Worm (Caenorhabditis elegans) whole organism, mixed stage, embryonic: ENCODE measurements around the gene C41H7.2.

Experiments used
- ces-1 ChIP-seq: fragments of 150-350 bp; optimal IDR thresholded peaks from 2 replicates; lab custom pipeline; 2014; ENCODE audit warnings: missing biosample characterization, missing genetic modification reagents, missing genetic modification characterization
- flh-1 ChIP-seq: fragments of 200-800 bp; sonication (Bioruptor generic); optimal IDR thresholded peaks from 2 replicates; lab custom pipeline; 2018; ENCODE audit warnings: mild to moderate bottlenecking, missing genetic modification characterization, moderate library complexity, missing compliant biosample characterization
- nhr-2 ChIP-seq: fragments of 150-350 bp; optimal IDR thresholded peaks from 2 replicates; lab custom pipeline; 2014; ENCODE audit warnings: missing biosample characterization, missing genetic modification characterization
- nhr-76 ChIP-seq: sonication (generic microtip); optimal IDR thresholded peaks from 2 replicates; lab custom pipeline; 2017; ENCODE audit warnings: missing biosample characterization, missing genetic modification characterization
- sptf-1 ChIP-seq: sonication (generic microtip); optimal IDR thresholded peaks from 2 replicates; lab custom pipeline; 2017; ENCODE audit warnings: mild to moderate bottlenecking, missing genetic modification characterization, moderate library complexity, missing compliant biosample characterization
- unc-62 ChIP-seq: fragments of 150-350 bp; optimal IDR thresholded peaks from 2 replicates; lab custom pipeline; 2014; ENCODE audit warnings: missing biosample characterization, missing genetic modification reagents, missing genetic modification characterization

ce11 chrII:3064631-3065030 is 50.0 kb downstream of the C41H7.2 start:
- TF ChIP-seq nhr-2 (no peak), ces-1 (no peak), flh-1 (GFP tag; lab: Kevin White, UChicago) (no peak), unc-62 (GFP tag; lab: Kevin White, UChicago) (no peak), sptf-1 (tag; lab: Kevin White, UChicago) (no peak), nhr-76 (tag; lab: Kevin White, UChicago) (no peak)
